Worm (Caenorhabditis elegans): Measurements from ENCODE around the gene wbp-11.
A peak's percentile ranks its signal among the peaks of the same experiment; 100 is the strongest.

wbp-11 gene

ce11 chrII:10134285-10134995 lies 38.3 kb upstream of the wbp-11 start, which contains the start of gene F27E5.9:
TSS of gene F27E5.9 (plus strand) at chrII:10134945.
- TF ChIP-seq sox-4 (tag; optimal IDR thresholded peaks at IDR 0.05) (no peak), elt-2 (tag; optimal IDR thresholded peaks at IDR 0.05) (peak; percentile 66)

DNA sequence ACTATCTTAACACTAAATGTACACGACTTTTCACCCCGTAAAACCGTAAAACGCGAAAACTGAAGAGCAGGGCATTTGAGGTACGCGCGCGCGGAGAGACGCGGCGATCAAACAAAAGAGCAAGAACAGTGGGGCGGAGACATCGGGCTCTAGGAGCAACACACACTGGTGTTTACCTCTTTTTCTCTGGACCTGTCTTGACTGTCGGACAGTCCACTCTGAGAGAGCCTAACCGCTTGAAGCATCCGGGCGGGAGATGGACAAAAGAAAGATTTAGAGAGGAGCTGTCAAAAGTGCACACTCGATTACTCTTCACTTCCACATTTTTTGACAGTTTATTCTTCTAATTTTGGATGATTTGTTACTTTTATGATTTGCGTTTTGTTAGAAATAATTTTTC lies 36.0 kb upstream of the wbp-11 start:
- peak; percentile 41 for TF ChIP-seq ets-4 (tag; optimal IDR thresholded peaks at IDR 0.05)
- TF ChIP-seq ceh-22 (tag; optimal IDR thresholded peaks at IDR 0.05): peak; percentile 83
- no peak for TF ChIP-seq hlh-15 (tag; optimal IDR thresholded peaks at IDR 0.05)
- TF ChIP-seq dmd-4 (tag; optimal IDR thresholded peaks at IDR 0.05; ENCODE audit: borderline replicate concordance): peak; percentile 24
- no peak for TF ChIP-seq ceh-2 (tag; optimal IDR thresholded peaks at IDR 0.05)

DNA sequence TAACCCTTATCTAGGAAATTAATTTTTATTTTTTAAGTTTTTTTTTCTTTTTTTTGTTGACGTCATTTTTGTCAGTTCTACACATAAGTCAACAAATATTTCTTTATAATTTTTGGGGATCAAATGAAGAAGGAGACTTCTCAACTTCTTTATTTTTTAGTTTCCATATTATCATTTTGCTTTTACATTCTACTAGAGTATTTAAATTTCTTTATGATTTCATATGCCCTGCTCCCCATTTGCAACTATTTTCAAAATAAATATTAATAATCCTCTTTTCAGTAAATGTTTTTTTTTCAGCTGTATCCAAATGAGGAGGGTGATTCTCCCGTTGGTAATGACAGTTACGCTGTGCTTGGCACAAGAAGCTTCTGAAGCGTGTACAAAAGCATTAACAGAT lies 35.4 kb upstream of the wbp-11 start, which contains the start of gene phg-1:
Gene phg-1, plus strand, starts transcription at position 301 of the 400 bp plus-strand sequence.
- TF ChIP-seq ceh-14 (tag; optimal IDR thresholded peaks at IDR 0.05) (no peak), syd-9 (tag; optimal IDR thresholded peaks at IDR 0.05) (no peak), sox-4 (tag; optimal IDR thresholded peaks at IDR 0.05) (no peak), pax-1 (tag; optimal IDR thresholded peaks at IDR 0.05) (no peak), ceh-9 (tag; optimal IDR thresholded peaks at IDR 0.05) (no peak), sdc-2 (tag; optimal IDR thresholded peaks at IDR 0.05) (no peak), hlh-8 (tag; optimal IDR thresholded peaks at IDR 0.05) (no peak), ref-2 (tag; optimal IDR thresholded peaks at IDR 0.05) (no peak)

DNA sequence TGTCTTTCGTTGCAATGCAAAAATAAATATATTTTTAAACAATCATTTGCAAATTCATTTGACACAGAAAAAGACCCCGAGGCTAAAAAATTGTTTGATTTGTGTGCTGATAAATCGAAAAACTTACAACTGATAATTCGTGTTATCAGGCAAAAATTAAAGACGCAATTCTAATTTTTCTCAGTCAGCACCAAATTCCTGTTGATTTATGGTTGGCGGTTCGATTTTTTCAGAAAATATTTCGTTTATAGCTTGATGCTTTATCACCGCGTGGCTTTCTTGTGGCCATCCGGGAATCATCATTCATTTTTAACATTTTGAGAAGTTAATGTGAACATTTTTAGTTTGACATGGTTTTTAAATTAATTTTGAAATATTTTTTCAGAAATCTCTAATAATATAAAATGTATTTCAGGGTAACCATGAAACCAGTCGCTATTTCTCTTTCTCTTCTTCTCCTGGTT lies 33.5 kb upstream of the wbp-11 start, which contains the start of gene asah-2:
Gene asah-2, plus strand, starts transcription at position 414 of the 464 bp plus-strand sequence.
- TF ChIP-seq ahr-1 (tag; optimal IDR thresholded peaks at IDR 0.05) (no peak), eyg-1 (tag; optimal IDR thresholded peaks at IDR 0.05) (no peak), ref-2 (tag; optimal IDR thresholded peaks at IDR 0.05) (no peak), dmd-4 (tag; optimal IDR thresholded peaks at IDR 0.05; ENCODE audit: borderline replicate concordance) (no peak), zip-5 (tag; optimal IDR thresholded peaks at IDR 0.05) (no peak), madf-2 (tag; optimal IDR thresholded peaks at IDR 0.05) (no peak), pat-9 (tag; optimal IDR thresholded peaks at IDR 0.05) (no peak), pha-4 (tag; optimal IDR thresholded peaks at IDR 0.05) (no peak), T23F11.4 (GFP tag; optimal IDR thresholded peaks at IDR 0.05) (no peak), pag-3 (tag; optimal IDR thresholded peaks at IDR 0.05; ENCODE audit: borderline replicate concordance) (no peak), ceh-6 (GFP tag; optimal IDR thresholded peaks at IDR 0.05) (no peak), tbx-7 (tag; optimal IDR thresholded peaks at IDR 0.05) (no peak), nfya-1 (tag; optimal IDR thresholded peaks at IDR 0.05) (no peak), ceh-9 (tag; optimal IDR thresholded peaks at IDR 0.05) (no peak), unc-42 (tag; optimal IDR thresholded peaks at IDR 0.05) (no peak), rnt-1 (tag; optimal IDR thresholded peaks at IDR 0.05) (no peak), ama-1 (optimal IDR thresholded peaks at IDR 0.05) (no peak), ceh-24 (tag; optimal IDR thresholded peaks at IDR 0.05) (no peak), pqm-1 (tag; optimal IDR thresholded peaks at IDR 0.05) (no peak), lim-6 (tag; optimal IDR thresholded peaks at IDR 0.05) (no peak)

ce11 chrII:10144092-10144491 lies 28.6 kb upstream of the wbp-11 start, which contains the start of gene F27E5.3:
TSS of gene F27E5.3 (minus strand) at chrII:10144192.
- TF ChIP-seq mec-3 (tag; optimal IDR thresholded peaks at IDR 0.05; ENCODE audit: borderline replicate concordance) (no peak), syd-9 (tag; optimal IDR thresholded peaks at IDR 0.05) (no peak), ref-2 (tag; optimal IDR thresholded peaks at IDR 0.05) (no peak), T23F11.4 (GFP tag; optimal IDR thresholded peaks at IDR 0.05) (no peak), ceh-22 (tag; optimal IDR thresholded peaks at IDR 0.05) (no peak), C38D4.7 (GFP tag; optimal IDR thresholded peaks at IDR 0.05) (no peak), lin-11 (tag; optimal IDR thresholded peaks at IDR 0.05) (no peak), nhr-232 (tag; optimal IDR thresholded peaks at IDR 0.05) (no peak)
